Worm (Caenorhabditis elegans) whole organism, L4/young adult: Measurements from ENCODE around the gene K08D8.1.

Experiments
- W03F9.2 ChIP-seq: fragments of 150-350 bp; optimal IDR thresholded peaks from 2 replicates; lab custom pipeline; 2014; ENCODE audit warnings: missing biosample characterization, missing genetic modification characterization
- dao-5 ChIP-seq: sonication (generic microtip); optimal IDR thresholded peaks from 2 replicates; lab custom pipeline; 2016; ENCODE audit warnings: missing genotype, missing genetic modification characterization, moderate library complexity, missing compliant biosample characterization
- him-1 ChIP-seq: sonication (generic microtip); optimal IDR thresholded peaks from 2 replicates; lab custom pipeline; 2016; ENCODE audit warnings: missing genotype, missing genetic modification reagents, missing genetic modification characterization, missing compliant biosample characterization

ce11 chrIV:12915479-12915878 is 23.2 kb downstream of the K08D8.1 start, which contains the start of gene srz-15:
- TF ChIP-seq him-1 (no peak), W03F9.2 (tag; lab: Kevin White, UChicago) (no peak), dao-5 (tag; lab: Kevin White, UChicago) (no peak)
